Fruit fly (Drosophila melanogaster) S2 (cell line): ENCODE measurements around the gene Jon99Ciii.

ENCODE experiments used
- CG8478 ChIP-seq: fragments of >200 bp; optimal IDR thresholded peaks from 2 replicates; lab custom pipeline; 2018
- CTCF ChIP-seq, 2 experiments: fragments of >200 bp; optimal IDR thresholded peaks; 2 replicates each; lab custom pipeline; 2018

DNA sequence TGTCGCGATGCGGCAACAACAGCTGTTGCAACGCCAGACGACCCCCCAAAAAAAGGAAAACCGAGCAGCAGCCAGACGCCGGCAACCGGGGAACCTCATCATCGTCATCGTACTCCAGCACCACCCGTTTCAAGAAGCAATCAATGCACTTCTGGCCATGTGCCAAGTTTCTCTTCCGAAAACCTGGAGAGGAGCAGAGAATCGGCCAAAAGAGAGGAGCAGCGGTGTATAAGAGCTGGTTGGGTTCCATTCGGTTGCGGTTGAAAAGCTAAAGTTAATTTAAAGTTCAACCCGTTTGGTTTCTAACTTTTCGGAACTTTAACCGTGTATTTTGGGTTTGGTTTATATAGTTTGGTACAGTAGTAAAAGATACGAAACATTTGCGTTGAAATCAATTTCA is 45.8 kb upstream of the Jon99Ciii start:
- TF ChIP-seq CG8478 (lab: Kevin White, UChicago): no peak
- TF ChIP-seq CTCF (optimal IDR thresholded peaks at IDR 0.05; lab: Kevin White, UChicago): no peak
